Fruit fly (Drosophila melanogaster) whole organism, prepupa: ENCODE results near the gene scat.

Experiments used
- CG15336 ChIP-seq: fragments of 200-800 bp; sonication (Bioruptor generic); IDR thresholded peaks from 2 replicates; pipeline ENCODE4 v1.3.6; 2022; ENCODE audit warnings: missing biosample characterization, missing genetic modification characterization
- Gug ChIP-seq: fragments of 200-800 bp; sonication (Bioruptor generic); IDR thresholded peaks from 2 replicates; pipeline ENCODE4 v1.3.6; 2022; ENCODE audit warnings: missing biosample characterization, missing genetic modification characterization

dm6 chr2L:9455157-9455556 lies 24.0 kb downstream of the scat start:
- no peak for TF ChIP-seq Gug (GFP tag; lab: Robert Waterston, UW)
- TF ChIP-seq CG15336 (GFP tag; lab: Robert Waterston, UW), result no peak
